Worm (Caenorhabditis elegans): Measurements from ENCODE around the gene sri-19.
A peak's percentile ranks its signal among the peaks of the same experiment; 100 is the strongest.

sri-19 gene

ce11 chrIV:10978641-10979040 is 20.5 kb downstream of the sri-19 start:
- TF ChIP-seq lin-14 (GFP tag; optimal IDR thresholded peaks at IDR 0.05) (peak; percentile 15), unc-98 (GFP tag; IDR thresholded peaks at IDR 0.05) (no peak)

- TF ChIP-seq egl-13 (tag; optimal IDR thresholded peaks at IDR 0.05), result no peak
- TF ChIP-seq alr-1 (tag; optimal IDR thresholded peaks at IDR 0.05; ENCODE audit: borderline replicate concordance), result no peak
- peak; percentile 43 for TF ChIP-seq rnt-1 (tag; optimal IDR thresholded peaks at IDR 0.05)
- TF ChIP-seq mef-2 (tag; optimal IDR thresholded peaks at IDR 0.05), result no peak
- TF ChIP-seq swsn-7 (tag; optimal IDR thresholded peaks at IDR 0.05), result peak; percentile 8
- 0 out of 2 replicates have a peak, but pooled peaks have one; percentile 2 for TF ChIP-seq nhr-19 (GFP tag; conservative IDR thresholded peaks at IDR 0.05)
- no peak for TF ChIP-seq mab-9 (GFP tag; IDR thresholded peaks at IDR 0.05)
- TF ChIP-seq Y116A8C.19 (tag; optimal IDR thresholded peaks at IDR 0.05; ENCODE audit: borderline replicate concordance), result no peak
- peak in 1 of 2 experiments; percentile 24 for TF ChIP-seq lsy-2 (tag; optimal IDR thresholded peaks at IDR 0.05)
- TF ChIP-seq mdl-1 (tag; optimal IDR thresholded peaks at IDR 0.05), result no peak
- TF ChIP-seq ceh-90 (tag; optimal IDR thresholded peaks at IDR 0.05), result no peak
- TF ChIP-seq ceh-88 (GFP tag; IDR thresholded peaks at IDR 0.05), result no peak
- no peak for TF ChIP-seq aly-2 (tag; optimal IDR thresholded peaks at IDR 0.05)
- TF ChIP-seq nhr-71 (tag; optimal IDR thresholded peaks at IDR 0.05), result peak; percentile 27
- TF ChIP-seq fkh-8 (tag; optimal IDR thresholded peaks at IDR 0.05), result peak; percentile 6
- TF ChIP-seq jun-1 (tag; optimal IDR thresholded peaks at IDR 0.05), result no peak
- peak; percentile 88 for TF ChIP-seq fkh-10 (GFP tag; optimal IDR thresholded peaks at IDR 0.05)
- no peak for TF ChIP-seq irx-1 (tag; optimal IDR thresholded peaks at IDR 0.05)
- no peak for TF ChIP-seq efl-1 (optimal IDR thresholded peaks at IDR 0.05)
- peak in 1 of 2 experiments; percentile 31 for TF ChIP-seq efl-1 (GFP tag; optimal IDR thresholded peaks at IDR 0.05 in 1 of 2)
- TF ChIP-seq unc-30 (tag; optimal IDR thresholded peaks at IDR 0.05), result no peak
- no peak for TF ChIP-seq fkh-4 (tag; optimal IDR thresholded peaks at IDR 0.05; ENCODE audit: borderline replicate concordance)
- TF ChIP-seq xbp-1 (tag; optimal IDR thresholded peaks at IDR 0.05), result no peak
- peak in 1 of 3 experiments; percentile 26 for TF ChIP-seq ceh-82 (tag; optimal IDR thresholded peaks at IDR 0.05)
- TF ChIP-seq snu-23 (GFP tag; optimal IDR thresholded peaks at IDR 0.05), result peak; percentile 12
- TF ChIP-seq dsc-1 (tag; optimal IDR thresholded peaks at IDR 0.05), result peak; percentile 11
- no peak for TF ChIP-seq ama-1 (optimal IDR thresholded peaks at IDR 0.05)
- no peak for TF ChIP-seq ceh-8 (GFP tag; optimal IDR thresholded peaks at IDR 0.05)
- peak; percentile 85 for TF ChIP-seq lin-14 (GFP tag; optimal IDR thresholded peaks at IDR 0.05)
These were observed 21.5 kb downstream of the sri-19 start for ce11 chrIV:10979689-10980088.

ce11 chrIV:10980628-10981027 is 22.5 kb downstream of the sri-19 start:
- TF ChIP-seq elt-3 (tag; optimal IDR thresholded peaks at IDR 0.05), result no peak
- TF ChIP-seq sox-4 (tag; optimal IDR thresholded peaks at IDR 0.05), result no peak
- TF ChIP-seq lir-3 (tag; optimal IDR thresholded peaks at IDR 0.05; ENCODE audit: poor library complexity), result no peak
- no peak for TF ChIP-seq tlp-1 (tag; optimal IDR thresholded peaks at IDR 0.05)
- no peak for TF ChIP-seq snu-23 (GFP tag; optimal IDR thresholded peaks at IDR 0.05)
- TF ChIP-seq lin-39 (tag; optimal IDR thresholded peaks at IDR 0.05), result no peak
- no peak for TF ChIP-seq unc-130 (tag; optimal IDR thresholded peaks at IDR 0.05)
- TF ChIP-seq C34B4.2 (tag; optimal IDR thresholded peaks at IDR 0.05), result no peak
- TF ChIP-seq xbp-1 (tag; optimal IDR thresholded peaks at IDR 0.05), result no peak
- no peak for TF ChIP-seq snpc-4 (tag; optimal IDR thresholded peaks at IDR 0.05)
- TF ChIP-seq irx-1 (tag; optimal IDR thresholded peaks at IDR 0.05), result no peak
- TF ChIP-seq nhr-84 (tag; optimal IDR thresholded peaks at IDR 0.05), result no peak
- no peak for TF ChIP-seq efl-3 (GFP tag; optimal IDR thresholded peaks at IDR 0.05)
- TF ChIP-seq ceh-82 (tag; optimal IDR thresholded peaks at IDR 0.05), result no peak
- TF ChIP-seq grh-1 (GFP tag; IDR thresholded peaks at IDR 0.05), result 0 out of 2 replicates have a peak, but pooled peaks have one; percentile 23
- TF ChIP-seq nhr-19 (GFP tag; conservative IDR thresholded peaks at IDR 0.05), result no peak
- no peak for TF ChIP-seq ceh-88 (GFP tag; IDR thresholded peaks at IDR 0.05)
- TF ChIP-seq ets-5 (GFP tag; IDR thresholded peaks at IDR 0.05), result no peak
- no peak for TF ChIP-seq nhr-237 (tag; optimal IDR thresholded peaks at IDR 0.05)
- no peak for TF ChIP-seq nhr-11 (tag; optimal IDR thresholded peaks at IDR 0.05)
- no peak for TF ChIP-seq mef-2 (tag; optimal IDR thresholded peaks at IDR 0.05)
- no peak for TF ChIP-seq aha-1 (tag; optimal IDR thresholded peaks at IDR 0.05)
- no peak for TF ChIP-seq lin-15B (tag; optimal IDR thresholded peaks at IDR 0.05)
- TF ChIP-seq mep-1 (tag; optimal IDR thresholded peaks at IDR 0.05), result peak; percentile 6
- no peak for TF ChIP-seq fkh-4 (tag; optimal IDR thresholded peaks at IDR 0.05; ENCODE audit: borderline replicate concordance)
- TF ChIP-seq sup-37 (GFP tag; optimal IDR thresholded peaks at IDR 0.05), result no peak
- no peak for TF ChIP-seq pax-3 (tag; optimal IDR thresholded peaks at IDR 0.05)
- TF ChIP-seq zag-1 (tag; optimal IDR thresholded peaks at IDR 0.05), result no peak
- TF ChIP-seq unc-98 (GFP tag; IDR thresholded peaks at IDR 0.05), result no peak

Data from whole organism, L1 larva.